Worm (Caenorhabditis elegans) whole organism, L3 larva: ENCODE measurements around the gene Y41G9A.5.

Source experiments
- aly-2 ChIP-seq: fragments of 150-350 bp; optimal IDR thresholded peaks from 2 replicates; lab custom pipeline; 2014; ENCODE audit warnings: missing biosample characterization, missing genetic modification characterization
- ama-1 ChIP-seq: fragments of 150-350 bp; optimal IDR thresholded peaks from 2 replicates; lab custom pipeline; 2018
- egl-5 ChIP-seq: fragments of 150-350 bp; optimal IDR thresholded peaks from 2 replicates; lab custom pipeline; 2017; ENCODE audit warnings: missing biosample characterization, missing genetic modification reagents, missing genetic modification characterization, inconsistent platforms
- mdl-1 ChIP-seq: fragments of 150-350 bp; optimal IDR thresholded peaks from 2 replicates; lab custom pipeline; 2014; ENCODE audit warnings: missing biosample characterization, missing genetic modification characterization
- nfya-1 ChIP-seq: sonication (generic microtip); optimal IDR thresholded peaks from 2 replicates; lab custom pipeline; 2017; ENCODE audit warnings: missing genetic modification characterization, mild to moderate bottlenecking, missing compliant biosample characterization, antibody characterized with exemption, moderate library complexity; ENCODE audit not compliant: insufficient read depth
- nhr-43 ChIP-seq: sonication (generic microtip); optimal IDR thresholded peaks from 2 replicates; lab custom pipeline; 2016; ENCODE audit warnings: mild to moderate bottlenecking, missing genetic modification characterization, missing compliant biosample characterization; ENCODE audit not compliant: poor library complexity, severe bottlenecking
- nhr-77 ChIP-seq: fragments of 150-350 bp; optimal IDR thresholded peaks from 2 replicates; lab custom pipeline; 2014; ENCODE audit warnings: missing biosample characterization, missing genetic modification characterization
- sea-2 ChIP-seq: fragments of 150-350 bp; sonication (generic microtip); optimal IDR thresholded peaks from 4 replicates; lab custom pipeline; 2014; ENCODE audit warnings: missing biosample characterization, missing genetic modification reagents, missing genetic modification characterization
- snpc-4 ChIP-seq: fragments of 150-350 bp; optimal IDR thresholded peaks from 2 replicates; lab custom pipeline; 2014; ENCODE audit warnings: missing biosample characterization, missing genetic modification characterization
- unc-39 ChIP-seq: sonication (generic microtip); optimal IDR thresholded peaks from 4 replicates; lab custom pipeline; 2017; ENCODE audit warnings: missing biosample characterization, missing genetic modification characterization
- unc-62 ChIP-seq: fragments of 150-350 bp; sonication (generic microtip); optimal IDR thresholded peaks from 4 replicates; lab custom pipeline; 2014; ENCODE audit warnings: missing biosample characterization, missing genetic modification reagents, missing genetic modification characterization

ce11 chrX:2966252-2966651, 19.8 kb downstream of the Y41G9A.5 start:
- TF ChIP-seq sea-2 (no peak), snpc-4 (tag; lab: Kevin White, UChicago) (no peak), mdl-1 (tag; lab: Kevin White, UChicago) (no peak), aly-2 (tag; lab: Kevin White, UChicago) (no peak), unc-62 (GFP tag; lab: Kevin White, UChicago) (no peak), egl-5 (tag; lab: Kevin White, UChicago) (no peak), unc-39 (no peak), ama-1 (lab: Kevin White, UChicago) (no peak), nfya-1 (no peak), nhr-43 (tag; lab: Kevin White, UChicago) (no peak), nhr-77 (no peak)
